Worm (Caenorhabditis elegans) whole organism, young adult: ENCODE data around the gene eat-2.
A peak's percentile ranks its signal among the peaks of the same experiment; 100 is the strongest.

ENCODE experiments used
- B0019.2 ChIP-seq: fragments of 200-800 bp; sonication (Bioruptor generic); conservative IDR thresholded peaks from 2 replicates; pipeline ENCODE4 v1.3.6; 2022; ENCODE audit warnings: missing genetic modification reagents, missing genetic modification characterization, missing compliant biosample characterization
- B0261.1 ChIP-seq: sonication (generic microtip); optimal IDR thresholded peaks from 2 replicates; lab custom pipeline; 2016; ENCODE audit warnings: mild to moderate bottlenecking, missing genetic modification characterization, moderate library complexity, missing compliant biosample characterization
- B0336.3 ChIP-seq: fragments of 200-800 bp; sonication (Bioruptor generic); IDR thresholded peaks from 2 replicates; pipeline ENCODE4 v1.3.6; 2022; ENCODE audit warnings: missing genetic modification characterization, missing compliant biosample characterization
- F10E7.11 ChIP-seq: sonication (generic microtip); optimal IDR thresholded peaks from 2 replicates; lab custom pipeline; 2017; ENCODE audit warnings: mild to moderate bottlenecking, missing genetic modification characterization, moderate library complexity, missing compliant biosample characterization
- F39B2.1 ChIP-seq: fragments of 200-800 bp; sonication (Bioruptor generic); IDR thresholded peaks from 2 replicates; pipeline ENCODE4 v1.3.6; 2022; ENCODE audit warnings: missing genetic modification reagents, missing genetic modification characterization, missing compliant biosample characterization
- K11D2.4 ChIP-seq: fragments of 200-800 bp; sonication (Bioruptor generic); IDR thresholded peaks from 2 replicates; pipeline ENCODE4 v1.3.6; 2022; ENCODE audit warnings: missing genetic modification reagents, missing genetic modification characterization, missing compliant biosample characterization
- Y67H2A.10 ChIP-seq: fragments of 200-800 bp; sonication (Bioruptor generic); conservative IDR thresholded peaks from 2 replicates; pipeline ENCODE4 v1.3.6; 2022; ENCODE audit warnings: missing genetic modification reagents, missing genetic modification characterization, missing compliant biosample characterization
- attf-3 ChIP-seq: fragments of 200-800 bp; sonication (Bioruptor generic); conservative IDR thresholded peaks from 2 replicates; pipeline ENCODE4 v1.3.6; 2022; ENCODE audit warnings: missing genetic modification reagents, missing genetic modification characterization, missing compliant biosample characterization
- bed-1 ChIP-seq: fragments of 200-800 bp; sonication (Bioruptor generic); IDR thresholded peaks from 2 replicates; pipeline ENCODE4 v1.3.6; 2022; ENCODE audit warnings: missing genetic modification reagents, missing genetic modification characterization, missing compliant biosample characterization
- cebp-1 ChIP-seq, 2 experiments: fragments of 200-800 bp in 1 of 2; sonication (Bioruptor generic) in 1 of 2; sonication (generic microtip) in 1 of 2; IDR thresholded peaks in 1 of 2; optimal IDR thresholded peaks in 1 of 2; 2 replicates each; pipeline versions ENCODE4 v1.3.6 to Lab custom; 2017 to 2022; ENCODE audit warnings: missing compliant biosample characterization in 2 of 2, missing genetic modification characterization in 2 of 2, mild to moderate bottlenecking in 1 of 2, missing genetic modification reagents in 1 of 2, moderate library complexity in 1 of 2
- cebp-2 ChIP-seq: fragments of 200-800 bp; sonication (Bioruptor generic); IDR thresholded peaks from 2 replicates; pipeline ENCODE4 v1.3.6; 2022; ENCODE audit warnings: missing genetic modification characterization, missing compliant biosample characterization
- ceh-27 ChIP-seq: fragments of 200-800 bp; sonication (Bioruptor generic); optimal IDR thresholded peaks from 2 replicates; lab custom pipeline; 2018; ENCODE audit warnings: mild to moderate bottlenecking, missing genetic modification characterization, moderate library complexity, missing compliant biosample characterization
- ceh-40 ChIP-seq: fragments of 200-800 bp; sonication (Bioruptor generic); IDR thresholded peaks from 2 replicates; pipeline ENCODE4 v1.3.6; 2022; ENCODE audit warnings: missing genetic modification characterization, missing compliant biosample characterization
- ceh-58 ChIP-seq: fragments of 200-800 bp; sonication (Bioruptor generic); IDR thresholded peaks from 2 replicates; pipeline ENCODE4 v1.3.6; 2022; ENCODE audit warnings: missing genetic modification characterization, missing compliant biosample characterization
- ceh-79 ChIP-seq: sonication (generic microtip); optimal IDR thresholded peaks from 2 replicates; lab custom pipeline; 2017; ENCODE audit warnings: mild to moderate bottlenecking, missing genetic modification characterization, missing compliant biosample characterization
- chd-7 ChIP-seq: sonication (generic microtip); optimal IDR thresholded peaks from 2 replicates; lab custom pipeline; 2016; ENCODE audit warnings: mild to moderate bottlenecking, missing genetic modification characterization, moderate library complexity, missing compliant biosample characterization
- dox-1 ChIP-seq: fragments of 200-800 bp; sonication (Bioruptor generic); IDR thresholded peaks from 2 replicates; pipeline ENCODE4 v1.3.6; 2022; ENCODE audit warnings: missing genetic modification reagents, missing genetic modification characterization, missing compliant biosample characterization
- efl-1 ChIP-seq: fragments of 150-350 bp; optimal IDR thresholded peaks from 2 replicates; lab custom pipeline; 2014; ENCODE audit warnings: missing biosample characterization, missing genetic modification reagents, missing genetic modification characterization
- egl-44 ChIP-seq: fragments of 200-800 bp; sonication (Bioruptor generic); IDR thresholded peaks from 2 replicates; pipeline ENCODE4 v1.3.6; 2022; ENCODE audit warnings: missing genetic modification reagents, missing genetic modification characterization, missing compliant biosample characterization
- egrh-3 ChIP-seq: fragments of 200-800 bp; sonication (Bioruptor generic); IDR thresholded peaks from 2 replicates; pipeline ENCODE4 v1.3.6; 2022; ENCODE audit warnings: missing genetic modification reagents, missing genetic modification characterization, missing compliant biosample characterization
- ets-4 ChIP-seq: fragments of 200-800 bp; sonication (Bioruptor generic); optimal IDR thresholded peaks from 2 replicates; lab custom pipeline; 2018; ENCODE audit warnings: mild to moderate bottlenecking, missing genetic modification characterization, missing compliant biosample characterization
- him-1 ChIP-seq: sonication (generic microtip); optimal IDR thresholded peaks from 2 replicates; lab custom pipeline; 2016; ENCODE audit warnings: missing genotype, missing genetic modification reagents, missing genetic modification characterization, missing compliant biosample characterization
- hlh-26 ChIP-seq: fragments of 200-800 bp; sonication (Bioruptor generic); conservative IDR thresholded peaks from 2 replicates; pipeline ENCODE4 v1.3.6; 2022; ENCODE audit warnings: missing genetic modification reagents, missing genetic modification characterization, missing compliant biosample characterization
- hsf-1 ChIP-seq: fragments of 200-800 bp; sonication (Bioruptor generic); IDR thresholded peaks from 2 replicates; pipeline ENCODE4 v1.3.6; 2022; ENCODE audit warnings: missing genetic modification reagents, missing genetic modification characterization, missing compliant biosample characterization
- lag-1 ChIP-seq: fragments of 200-800 bp; sonication (Bioruptor generic); IDR thresholded peaks from 2 replicates; pipeline ENCODE4 v1.3.6; 2022; ENCODE audit warnings: missing genetic modification reagents, missing genetic modification characterization, missing compliant biosample characterization
- lin-26 ChIP-seq: fragments of 200-800 bp; sonication (Bioruptor generic); IDR thresholded peaks from 2 replicates; pipeline ENCODE4 v1.3.6; 2022; ENCODE audit warnings: missing genetic modification reagents, missing genetic modification characterization, missing compliant biosample characterization
- lin-35 ChIP-seq, 3 experiments: fragments of 150-350 bp in 2 of 3; sonication (generic microtip) in 1 of 3; optimal IDR thresholded peaks; 2 replicates each; lab custom pipeline; 2014 to 2018; ENCODE audit warnings: missing biosample characterization in 3 of 3, missing genetic modification characterization in 3 of 3, missing genetic modification reagents in 3 of 3
- lsy-27 ChIP-seq: sonication (generic microtip); optimal IDR thresholded peaks from 2 replicates; lab custom pipeline; 2017; ENCODE audit warnings: missing genetic modification characterization, mild to moderate bottlenecking, missing compliant biosample characterization, antibody characterized with exemption, missing genotype, borderline replicate concordance; ENCODE audit not compliant: insufficient read depth
- mcd-1 ChIP-seq: fragments of 200-800 bp; sonication (Bioruptor generic); IDR thresholded peaks from 2 replicates; pipeline ENCODE4 v1.3.6; 2022; ENCODE audit warnings: missing genetic modification reagents, missing genetic modification characterization, missing compliant biosample characterization
- nfya-1 ChIP-seq: sonication (generic microtip); optimal IDR thresholded peaks from 2 replicates; lab custom pipeline; 2017; ENCODE audit warnings: antibody characterized with exemption, missing compliant biosample characterization, missing genetic modification characterization, borderline replicate concordance; ENCODE audit not compliant: insufficient read depth
- nfyb-1 ChIP-seq: fragments of 200-800 bp; sonication (Bioruptor generic); IDR thresholded peaks from 2 replicates; pipeline ENCODE4 v1.3.6; 2022; ENCODE audit warnings: missing genetic modification reagents, missing genetic modification characterization, missing compliant biosample characterization
- nhr-179 ChIP-seq: sonication (generic microtip); optimal IDR thresholded peaks from 2 replicates; lab custom pipeline; 2016; ENCODE audit warnings: mild to moderate bottlenecking, missing genetic modification characterization, missing compliant biosample characterization
- nhr-90 ChIP-seq: sonication (generic microtip); optimal IDR thresholded peaks from 2 replicates; lab custom pipeline; 2016; ENCODE audit warnings: missing genotype, mild to moderate bottlenecking, missing genetic modification characterization, missing compliant biosample characterization
- pbrm-1 ChIP-seq: fragments of 200-800 bp; sonication (Bioruptor generic); IDR thresholded peaks from 2 replicates; pipeline ENCODE4 v1.3.6; 2022; ENCODE audit warnings: missing genetic modification reagents, missing genetic modification characterization, missing compliant biosample characterization
- repo-1 ChIP-seq: sonication (generic microtip); optimal IDR thresholded peaks from 2 replicates; lab custom pipeline; 2017; ENCODE audit warnings: mild to moderate bottlenecking, missing genetic modification characterization, missing compliant biosample characterization
- sdz-38 ChIP-seq: sonication (generic microtip); optimal IDR thresholded peaks from 2 replicates; lab custom pipeline; 2016; ENCODE audit warnings: missing genotype, missing genetic modification characterization, missing compliant biosample characterization
- snpc-1.3 ChIP-seq: sonication (generic microtip); optimal IDR thresholded peaks from 2 replicates; lab custom pipeline; 2017; ENCODE audit warnings: missing genetic modification characterization, mild to moderate bottlenecking, missing compliant biosample characterization, antibody characterized with exemption, moderate library complexity, missing genotype, missing genetic modification reagents; ENCODE audit not compliant: insufficient read depth
- snpc-3.4 ChIP-seq: sonication (generic microtip); optimal IDR thresholded peaks from 2 replicates; lab custom pipeline; 2017; ENCODE audit warnings: missing genetic modification characterization, mild to moderate bottlenecking, missing compliant biosample characterization, antibody characterized with exemption, moderate library complexity, missing genotype, missing genetic modification reagents
- tlf-1 ChIP-seq: fragments of 200-800 bp; sonication (Bioruptor generic); optimal IDR thresholded peaks from 2 replicates; lab custom pipeline; 2018; ENCODE audit warnings: mild to moderate bottlenecking, missing genetic modification characterization, missing compliant biosample characterization
- unc-130 ChIP-seq: sonication (generic microtip); optimal IDR thresholded peaks from 2 replicates; lab custom pipeline; 2016; ENCODE audit warnings: missing genetic modification reagents, missing genetic modification characterization, missing compliant biosample characterization
- unc-62 ChIP-seq: fragments of 150-350 bp; optimal IDR thresholded peaks from 2 replicates; lab custom pipeline; 2014; ENCODE audit warnings: missing biosample characterization, missing genetic modification reagents, missing genetic modification characterization
- xnd-1 ChIP-seq: sonication (generic microtip); optimal IDR thresholded peaks from 2 replicates; lab custom pipeline; 2016; ENCODE audit warnings: missing genotype, missing genetic modification reagents, missing genetic modification characterization, missing compliant biosample characterization
- zfh-2 ChIP-seq: fragments of 200-800 bp; sonication (Bioruptor generic); conservative IDR thresholded peaks from 2 replicates; pipeline ENCODE4 v1.3.6; 2022; ENCODE audit warnings: missing genetic modification reagents, missing genetic modification characterization, missing compliant biosample characterization
- ztf-22 ChIP-seq: fragments of 200-800 bp; sonication (Bioruptor generic); optimal IDR thresholded peaks from 2 replicates; lab custom pipeline; 2018; ENCODE audit warnings: mild to moderate bottlenecking, missing genetic modification characterization, moderate library complexity, missing compliant biosample characterization
- ztf-6 ChIP-seq: fragments of 200-800 bp; sonication (Bioruptor generic); IDR thresholded peaks from 2 replicates; pipeline ENCODE4 v1.3.6; 2022; ENCODE audit warnings: missing genetic modification reagents, missing genetic modification characterization, missing compliant biosample characterization

Gene eat-2

ce11 chrII:14152274-14152673 is 19.2 kb downstream of the eat-2 start:
- no peak for TF ChIP-seq lag-1
- TF ChIP-seq zfh-2: peak; percentile 80
- peak; percentile 62; the same call in 1 of the 2 replicates for TF ChIP-seq egrh-3

ce11 chrII:14150031-14150430 is 21.4 kb downstream of the eat-2 start, which contains the start of gene W03H9.1:
Gene W03H9.1 (minus strand): TSS chrII:14150131.
- TF ChIP-seq snpc-1.3 (tag; lab: Kevin White, UChicago) (no peak), nfya-1 (tag; lab: Kevin White, UChicago) (no peak), egl-44 (GFP tag; lab: Robert Waterston, UW) (no peak), tlf-1 (GFP tag; lab: Kevin White, UChicago) (no peak), cebp-2 (GFP tag; lab: Robert Waterston, UW) (no peak), nhr-179 (tag; lab: Kevin White, UChicago) (no peak), attf-3 (no peak), nfyb-1 (GFP tag; lab: Robert Waterston, UW) (no peak), lsy-27 (tag; lab: Kevin White, UChicago) (no peak), unc-62 (GFP tag; lab: Kevin White, UChicago) (no peak), sdz-38 (tag; lab: Kevin White, UChicago) (no peak), ceh-58 (no peak), egrh-3 (no peak), hsf-1 (no peak), ets-4 (no peak), F10E7.11 (tag; lab: Kevin White, UChicago) (no peak), B0019.2 (GFP tag; lab: Robert Waterston, UW) (no peak), nhr-90 (no peak), ztf-22 (GFP tag; lab: Kevin White, UChicago) (no peak), him-1 (tag; lab: Kevin White, UChicago) (no peak)

DNA sequence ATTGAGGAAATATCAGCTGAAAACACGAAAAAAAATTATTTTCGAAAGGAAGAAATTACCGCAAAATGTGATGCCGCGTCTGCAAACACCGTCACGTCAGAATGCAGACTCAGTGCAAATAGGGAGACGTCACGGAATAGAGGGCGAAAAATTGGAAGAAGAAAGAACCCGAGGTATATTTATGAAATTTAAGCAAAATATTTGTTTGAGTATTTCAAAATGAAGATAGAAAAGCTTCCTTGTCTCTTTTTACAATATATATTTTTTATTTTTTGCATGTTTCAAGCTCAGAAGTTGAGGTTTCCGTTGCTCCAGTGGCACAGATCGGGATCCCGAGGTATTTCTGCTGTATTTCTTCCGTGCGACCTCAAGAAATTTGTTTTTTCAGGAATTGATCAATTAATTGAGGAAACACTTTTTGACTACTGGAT is 27.6 kb downstream of the eat-2 start, which contains the start of gene W03H9.2:
W03H9.2 (minus strand) TSS at position 32 of the 431 bp plus-strand sequence.
- TF ChIP-seq zfh-2: no peak
- TF ChIP-seq dox-1 (GFP tag; lab: Robert Waterston, UW): peak; percentile 79
- TF ChIP-seq B0261.1 (tag; lab: Kevin White, UChicago): no peak
- peak; percentile 43; the same call in 1 of the 2 replicates for TF ChIP-seq pbrm-1
- no peak for TF ChIP-seq xnd-1 (tag; lab: Kevin White, UChicago)
- peak; percentile 77 for TF ChIP-seq ceh-27 (GFP tag; lab: Kevin White, UChicago)
- TF ChIP-seq nfyb-1 (GFP tag; lab: Robert Waterston, UW): no peak
- no peak for TF ChIP-seq B0336.3 (GFP tag; lab: Robert Waterston, UW)
- peak; percentile 69 for TF ChIP-seq mcd-1
- peak; percentile 7 for TF ChIP-seq unc-130
- TF ChIP-seq ceh-40 (GFP tag; lab: Robert Waterston, UW): no peak
- TF ChIP-seq him-1 (tag; lab: Kevin White, UChicago): no peak
- TF ChIP-seq lin-35 (GFP tag; optimal IDR thresholded peaks at IDR 0.05; lab: Kevin White, UChicago): peak in 1 of 3 experiments; percentile 65
- no peak for TF ChIP-seq chd-7
- TF ChIP-seq repo-1: no peak
- no peak for TF ChIP-seq Y67H2A.10 (GFP tag; lab: Robert Waterston, UW)
- TF ChIP-seq cebp-1 (GFP tag; IDR thresholded peaks at IDR 0.05; lab: Robert Waterston, UW): no peak
- TF ChIP-seq cebp-1 (tag; optimal IDR thresholded peaks at IDR 0.05; lab: Kevin White, UChicago): peak; percentile 51
- TF ChIP-seq K11D2.4 (GFP tag; lab: Robert Waterston, UW): 0 out of 2 replicates have a peak, but pooled peaks have one; percentile 23
- no peak for TF ChIP-seq sdz-38 (tag; lab: Kevin White, UChicago)
- TF ChIP-seq F39B2.1 (GFP tag; lab: Robert Waterston, UW): no peak
- TF ChIP-seq lsy-27 (tag; lab: Kevin White, UChicago): no peak
- TF ChIP-seq lin-26 (GFP tag; lab: Robert Waterston, UW): no peak
- TF ChIP-seq ets-4: no peak
- TF ChIP-seq bed-1: no peak
- TF ChIP-seq hlh-26 (GFP tag; lab: Robert Waterston, UW): no peak
- no peak for TF ChIP-seq ztf-6 (GFP tag; lab: Robert Waterston, UW)
- no peak for TF ChIP-seq ceh-79
- no peak for TF ChIP-seq snpc-3.4 (tag; lab: Kevin White, UChicago)
- TF ChIP-seq efl-1 (GFP tag; lab: Kevin White, UChicago): no peak
